Worm (Caenorhabditis elegans): Measurements from ENCODE around the gene ZK177.11.

Gene ZK177.11

DNA sequence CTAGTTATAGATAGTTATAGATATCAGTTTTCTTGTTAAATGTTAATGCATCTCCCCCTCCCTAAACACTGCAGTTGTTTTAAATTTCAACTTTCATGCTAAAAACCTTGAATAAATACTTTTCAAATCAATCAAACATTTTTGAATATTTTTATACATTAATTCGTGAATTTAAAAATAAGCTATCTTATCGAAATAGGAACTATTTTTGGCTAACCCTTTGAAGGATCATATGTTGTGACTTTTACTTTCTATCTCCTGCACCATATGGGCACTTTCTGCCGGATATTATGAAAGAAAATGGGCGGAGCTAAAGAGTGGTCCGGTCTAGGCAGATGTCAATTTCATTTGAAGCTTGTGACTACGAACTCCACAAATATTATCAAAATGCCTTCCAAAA is at the start of gene ZK177.11:
ZK177.11 (plus strand) TSS at position 301 of the 400 bp plus-strand sequence.
- TF ChIP-seq nhr-2 (tag; optimal IDR thresholded peaks at IDR 0.05) (no peak), nhr-12 (tag; optimal IDR thresholded peaks at IDR 0.05) (no peak), lin-32 (GFP tag; optimal IDR thresholded peaks at IDR 0.05) (no peak), nhr-237 (tag; optimal IDR thresholded peaks at IDR 0.05) (no peak), ham-2 (GFP tag; optimal IDR thresholded peaks at IDR 0.05) (no peak), lsy-2 (tag; optimal IDR thresholded peaks at IDR 0.05) (no peak), mls-2 (tag; optimal IDR thresholded peaks at IDR 0.05) (no peak), zip-8 (tag; optimal IDR thresholded peaks at IDR 0.05) (no peak), ces-1 (GFP tag; optimal IDR thresholded peaks at IDR 0.05) (no peak), unc-39 (tag; optimal IDR thresholded peaks at IDR 0.05) (no peak), sptf-1 (tag; optimal IDR thresholded peaks at IDR 0.05) (no peak), blmp-1 (tag; optimal IDR thresholded peaks at IDR 0.05) (no peak), snpc-4 (tag; optimal IDR thresholded peaks at IDR 0.05) (no peak), M03D4.4 (tag; optimal IDR thresholded peaks at IDR 0.05) (no peak)

DNA sequence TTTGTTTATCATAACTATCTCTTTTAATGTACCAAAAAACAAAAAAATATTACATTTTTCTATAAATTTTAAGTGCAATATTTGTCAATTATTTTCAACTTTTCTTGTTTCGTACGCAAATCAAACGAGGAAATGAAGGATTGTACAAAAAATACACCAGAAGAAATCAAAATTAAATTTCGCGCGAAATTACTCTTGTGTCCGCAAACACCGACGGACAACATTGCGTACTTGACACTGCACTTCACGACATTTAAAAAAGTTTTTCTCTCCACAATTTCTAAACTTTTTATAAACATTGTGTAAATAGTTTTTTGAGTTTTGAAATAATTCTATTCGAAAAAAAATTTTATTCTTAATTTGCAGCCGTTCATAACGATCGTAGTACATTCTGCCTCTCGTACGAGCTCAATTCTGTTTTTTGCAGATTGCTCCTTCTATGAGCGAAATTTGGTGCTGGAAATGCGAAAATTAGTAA is 48.8 kb upstream of the ZK177.11 start, which contains the start of gene mrps-16:
mrps-16 (plus strand) TSS at position 428 of the 478 bp plus-strand sequence.
- peak; percentile 42 for TF ChIP-seq lin-13 (tag; optimal IDR thresholded peaks at IDR 0.05)
- TF ChIP-seq drap-1 (GFP tag; optimal IDR thresholded peaks at IDR 0.05), result no peak
- peak; percentile 34 for TF ChIP-seq nhr-237 (tag; optimal IDR thresholded peaks at IDR 0.05)
- TF ChIP-seq pha-4 (tag; optimal IDR thresholded peaks at IDR 0.05), result no peak
- no peak for TF ChIP-seq bed-3 (GFP tag; optimal IDR thresholded peaks at IDR 0.05)
- peak; percentile 11 for TF ChIP-seq mep-1 (tag; optimal IDR thresholded peaks at IDR 0.05)
- peak; percentile 84 for TF ChIP-seq ces-1 (GFP tag; optimal IDR thresholded peaks at IDR 0.05)
- no peak for TF ChIP-seq tbx-8 (GFP tag; optimal IDR thresholded peaks at IDR 0.05)
- no peak for TF ChIP-seq ceh-39 (tag; optimal IDR thresholded peaks at IDR 0.05)
- no peak for TF ChIP-seq nhr-2 (tag; optimal IDR thresholded peaks at IDR 0.05)
- TF ChIP-seq lin-32 (GFP tag; optimal IDR thresholded peaks at IDR 0.05), result no peak
- TF ChIP-seq sem-2 (GFP tag; optimal IDR thresholded peaks at IDR 0.05), result no peak
- TF ChIP-seq ceh-83 (GFP tag; optimal IDR thresholded peaks at IDR 0.05), result no peak
- no peak for TF ChIP-seq blmp-1 (tag; optimal IDR thresholded peaks at IDR 0.05)
- TF ChIP-seq ztf-11 (tag; optimal IDR thresholded peaks at IDR 0.05), result no peak
- no peak for TF ChIP-seq sptf-1 (tag; optimal IDR thresholded peaks at IDR 0.05)
- no peak for TF ChIP-seq unc-62 (GFP tag; optimal IDR thresholded peaks at IDR 0.05)
- no peak for TF ChIP-seq elt-1 (tag; optimal IDR thresholded peaks at IDR 0.05; ENCODE audit: borderline replicate concordance, insufficient read depth)
- TF ChIP-seq nhr-76 (tag; optimal IDR thresholded peaks at IDR 0.05), result no peak
- no peak for TF ChIP-seq nhr-12 (tag; optimal IDR thresholded peaks at IDR 0.05)
- no peak for TF ChIP-seq zip-8 (tag; optimal IDR thresholded peaks at IDR 0.05)
- no peak for TF ChIP-seq unc-39 (tag; optimal IDR thresholded peaks at IDR 0.05)
- peak; percentile 73 for TF ChIP-seq lsy-2 (tag; optimal IDR thresholded peaks at IDR 0.05)
- TF ChIP-seq M03D4.4 (tag; optimal IDR thresholded peaks at IDR 0.05), result no peak
- no peak for TF ChIP-seq mab-5 (tag; optimal IDR thresholded peaks at IDR 0.05)
- no peak for TF ChIP-seq elt-3 (tag; optimal IDR thresholded peaks at IDR 0.05)
- TF ChIP-seq nhr-28 (tag; optimal IDR thresholded peaks at IDR 0.05), result no peak
- TF ChIP-seq snpc-4 (tag; optimal IDR thresholded peaks at IDR 0.05), result no peak
- TF ChIP-seq flh-1 (GFP tag; optimal IDR thresholded peaks at IDR 0.05), result no peak
- no peak for TF ChIP-seq hlh-1 (tag; optimal IDR thresholded peaks at IDR 0.05)
- no peak for TF ChIP-seq unc-120 (tag; optimal IDR thresholded peaks at IDR 0.05; ENCODE audit: poor library complexity, severe bottlenecking)

DNA sequence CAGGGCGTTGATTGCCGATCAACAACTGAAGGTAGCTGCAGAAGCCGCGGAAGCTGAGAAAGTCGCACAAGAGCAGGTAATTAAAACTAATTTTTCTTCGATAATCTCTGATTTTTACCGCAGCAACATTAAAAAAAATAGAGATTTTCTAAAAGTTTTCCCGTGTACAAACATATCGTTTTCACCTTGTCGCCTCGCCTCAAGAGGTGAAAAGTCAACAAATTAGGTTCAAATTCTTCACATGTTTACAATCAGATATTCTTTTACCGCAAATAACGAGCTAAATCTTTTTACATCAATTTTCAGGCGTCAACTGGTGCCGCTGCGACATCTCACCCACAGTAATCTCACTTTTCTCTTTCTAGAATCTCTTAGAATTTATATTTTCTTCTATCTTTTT is 47.8 kb upstream of the ZK177.11 start, which contains the start of gene ilcr-2:
ilcr-2 (plus strand) TSS at position 301 of the 400 bp plus-strand sequence.
- no peak for TF ChIP-seq sem-2 (GFP tag; optimal IDR thresholded peaks at IDR 0.05)
- no peak for TF ChIP-seq unc-39 (tag; optimal IDR thresholded peaks at IDR 0.05)
- no peak for TF ChIP-seq ces-1 (GFP tag; optimal IDR thresholded peaks at IDR 0.05)
- TF ChIP-seq nhr-237 (tag; optimal IDR thresholded peaks at IDR 0.05), result no peak
- no peak for TF ChIP-seq M03D4.4 (tag; optimal IDR thresholded peaks at IDR 0.05)
- TF ChIP-seq mab-5 (tag; optimal IDR thresholded peaks at IDR 0.05), result no peak
- TF ChIP-seq pha-4 (tag; optimal IDR thresholded peaks at IDR 0.05), result no peak
- no peak for TF ChIP-seq nhr-2 (tag; optimal IDR thresholded peaks at IDR 0.05)

DNA sequence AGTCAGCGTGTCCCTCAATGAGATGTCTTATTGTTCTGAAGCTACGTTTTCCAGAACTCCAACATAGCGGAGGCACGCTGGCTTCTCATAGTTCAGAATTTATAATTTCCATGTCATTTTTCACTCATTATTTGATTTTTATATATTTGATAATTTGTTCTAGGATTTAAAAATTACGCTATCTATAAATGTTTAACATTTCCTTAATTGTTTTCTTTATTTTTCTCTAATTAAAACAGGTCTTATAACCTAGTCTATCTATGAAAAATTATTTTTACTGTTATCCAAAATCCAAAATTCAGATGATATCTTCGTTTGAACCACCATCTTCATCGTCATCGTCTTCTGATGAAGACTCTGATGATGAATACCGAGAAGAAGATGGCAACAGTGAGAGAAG is 44.4 kb upstream of the ZK177.11 start, which contains the start of gene F56D1.1:
F56D1.1 (plus strand) TSS at position 301 of the 400 bp plus-strand sequence.
- TF ChIP-seq nhr-237 (tag; optimal IDR thresholded peaks at IDR 0.05), result no peak
- no peak for TF ChIP-seq nhr-28 (tag; optimal IDR thresholded peaks at IDR 0.05)
- no peak for TF ChIP-seq cnd-1 (tag; optimal IDR thresholded peaks at IDR 0.05)
- TF ChIP-seq nhr-12 (tag; optimal IDR thresholded peaks at IDR 0.05), result no peak
- no peak for TF ChIP-seq pha-4 (tag; optimal IDR thresholded peaks at IDR 0.05)
- no peak for TF ChIP-seq zip-8 (tag; optimal IDR thresholded peaks at IDR 0.05)
- TF ChIP-seq sem-2 (GFP tag; optimal IDR thresholded peaks at IDR 0.05), result no peak
- TF ChIP-seq snpc-4 (tag; optimal IDR thresholded peaks at IDR 0.05), result no peak
- no peak for TF ChIP-seq mls-2 (tag; optimal IDR thresholded peaks at IDR 0.05)
- no peak for TF ChIP-seq elt-1 (tag; optimal IDR thresholded peaks at IDR 0.05; ENCODE audit: borderline replicate concordance, insufficient read depth)
- TF ChIP-seq lin-32 (GFP tag; optimal IDR thresholded peaks at IDR 0.05), result no peak
- no peak for TF ChIP-seq unc-39 (tag; optimal IDR thresholded peaks at IDR 0.05)
- no peak for TF ChIP-seq ces-1 (GFP tag; optimal IDR thresholded peaks at IDR 0.05)
- TF ChIP-seq nhr-2 (tag; optimal IDR thresholded peaks at IDR 0.05), result no peak
- no peak for TF ChIP-seq ceh-83 (GFP tag; optimal IDR thresholded peaks at IDR 0.05)
- TF ChIP-seq mep-1 (tag; optimal IDR thresholded peaks at IDR 0.05), result no peak
- TF ChIP-seq blmp-1 (tag; optimal IDR thresholded peaks at IDR 0.05), result no peak
